Worm (Caenorhabditis elegans) whole organism, young adult: ENCODE measurements around the gene nspg-6.

Source experiments
- F10E7.11 ChIP-seq: sonication (generic microtip); optimal IDR thresholded peaks from 2 replicates; lab custom pipeline; 2017; ENCODE audit warnings: mild to moderate bottlenecking, missing genetic modification characterization, moderate library complexity, missing compliant biosample characterization
- F22D6.2 ChIP-seq: sonication (generic microtip); optimal IDR thresholded peaks from 2 replicates; lab custom pipeline; 2016; ENCODE audit warnings: mild to moderate bottlenecking, missing genetic modification characterization, missing compliant biosample characterization
- F33H1.4 ChIP-seq: fragments of 200-800 bp; sonication (Bioruptor generic); IDR thresholded peaks from 2 replicates; pipeline ENCODE4 v1.3.6; 2022; ENCODE audit warnings: missing genetic modification reagents, missing genetic modification characterization, missing compliant biosample characterization
- K12H6.12 ChIP-seq: fragments of 200-800 bp; sonication (Bioruptor generic); optimal IDR thresholded peaks from 2 replicates; lab custom pipeline; 2018; ENCODE audit warnings: mild to moderate bottlenecking, missing genetic modification characterization, missing compliant biosample characterization
- T07F8.4 ChIP-seq: sonication (generic microtip); optimal IDR thresholded peaks from 2 replicates; lab custom pipeline; 2016; ENCODE audit warnings: mild to moderate bottlenecking, missing genetic modification characterization, moderate library complexity, missing compliant biosample characterization
- Y53G8AR.9 ChIP-seq: fragments of 200-800 bp; sonication (Bioruptor generic); conservative IDR thresholded peaks from 2 replicates; pipeline ENCODE4 v1.3.6; 2022; ENCODE audit warnings: missing genetic modification reagents, missing genetic modification characterization, missing compliant biosample characterization
- Y56A3A.18 ChIP-seq: fragments of 200-800 bp; sonication (Bioruptor generic); IDR thresholded peaks from 2 replicates; pipeline ENCODE4 v1.3.6; 2022; ENCODE audit warnings: missing genetic modification reagents, missing genetic modification characterization, missing compliant biosample characterization
- Y79H2A.3 ChIP-seq: fragments of 200-800 bp; sonication (Bioruptor generic); conservative IDR thresholded peaks from 2 replicates; pipeline ENCODE4 v1.3.6; 2022; ENCODE audit warnings: missing genetic modification reagents, missing genetic modification characterization, missing compliant biosample characterization
- Y95B8A.8 ChIP-seq: fragments of 200-800 bp; sonication (Bioruptor generic); IDR thresholded peaks from 2 replicates; pipeline ENCODE4 v1.3.6; 2022; ENCODE audit warnings: missing genetic modification reagents, missing genetic modification characterization, missing compliant biosample characterization
- akir-1 ChIP-seq: fragments of 200-800 bp; sonication (Bioruptor generic); optimal IDR thresholded peaks from 2 replicates; lab custom pipeline; 2018; ENCODE audit warnings: mild to moderate bottlenecking, missing genetic modification characterization, moderate library complexity, missing compliant biosample characterization
- aptf-2 ChIP-seq: fragments of 200-800 bp; sonication (Bioruptor generic); conservative IDR thresholded peaks from 2 replicates; pipeline ENCODE4 v1.3.6; 2022; ENCODE audit warnings: missing genetic modification reagents, missing genetic modification characterization, missing compliant biosample characterization
- athp-1 ChIP-seq: sonication (generic microtip); optimal IDR thresholded peaks from 2 replicates; lab custom pipeline; 2017; ENCODE audit warnings: mild to moderate bottlenecking, missing genetic modification characterization, missing compliant biosample characterization
- attf-3 ChIP-seq: fragments of 200-800 bp; sonication (Bioruptor generic); conservative IDR thresholded peaks from 2 replicates; pipeline ENCODE4 v1.3.6; 2022; ENCODE audit warnings: missing genetic modification reagents, missing genetic modification characterization, missing compliant biosample characterization
- attf-5 ChIP-seq: fragments of 200-800 bp; sonication (Bioruptor generic); optimal IDR thresholded peaks from 2 replicates; lab custom pipeline; 2018; ENCODE audit warnings: mild to moderate bottlenecking, missing genetic modification characterization, missing compliant biosample characterization
- attf-6 ChIP-seq: fragments of 200-800 bp; sonication (Bioruptor generic); IDR thresholded peaks from 2 replicates; pipeline ENCODE4 v1.3.6; 2022; ENCODE audit warnings: missing genetic modification reagents, missing genetic modification characterization, missing compliant biosample characterization
- cebp-1 ChIP-seq, 2 experiments: fragments of 200-800 bp in 1 of 2; sonication (Bioruptor generic) in 1 of 2; sonication (generic microtip) in 1 of 2; IDR thresholded peaks in 1 of 2; optimal IDR thresholded peaks in 1 of 2; 2 replicates each; pipeline versions ENCODE4 v1.3.6 to Lab custom; 2017 to 2022; ENCODE audit warnings: missing compliant biosample characterization in 2 of 2, missing genetic modification characterization in 2 of 2, mild to moderate bottlenecking in 1 of 2, missing genetic modification reagents in 1 of 2, moderate library complexity in 1 of 2
- ceh-79 ChIP-seq: sonication (generic microtip); optimal IDR thresholded peaks from 2 replicates; lab custom pipeline; 2017; ENCODE audit warnings: mild to moderate bottlenecking, missing genetic modification characterization, missing compliant biosample characterization
- chd-7 ChIP-seq: sonication (generic microtip); optimal IDR thresholded peaks from 2 replicates; lab custom pipeline; 2016; ENCODE audit warnings: mild to moderate bottlenecking, missing genetic modification characterization, moderate library complexity, missing compliant biosample characterization
- dpff-1 ChIP-seq: sonication (generic microtip); optimal IDR thresholded peaks from 2 replicates; lab custom pipeline; 2017; ENCODE audit warnings: mild to moderate bottlenecking, missing genetic modification characterization, missing compliant biosample characterization
- egl-44 ChIP-seq: fragments of 200-800 bp; sonication (Bioruptor generic); IDR thresholded peaks from 2 replicates; pipeline ENCODE4 v1.3.6; 2022; ENCODE audit warnings: missing genetic modification reagents, missing genetic modification characterization, missing compliant biosample characterization
- gei-17 ChIP-seq: fragments of 200-800 bp; sonication (Bioruptor generic); optimal IDR thresholded peaks from 2 replicates; lab custom pipeline; 2018; ENCODE audit warnings: mild to moderate bottlenecking, missing genetic modification characterization, missing compliant biosample characterization
- hlh-26 ChIP-seq: fragments of 200-800 bp; sonication (Bioruptor generic); conservative IDR thresholded peaks from 2 replicates; pipeline ENCODE4 v1.3.6; 2022; ENCODE audit warnings: missing genetic modification reagents, missing genetic modification characterization, missing compliant biosample characterization
- hmg-1.2 ChIP-seq: fragments of 200-800 bp; sonication (Bioruptor generic); IDR thresholded peaks from 2 replicates; pipeline ENCODE4 v1.3.6; 2022; ENCODE audit warnings: missing genetic modification reagents, missing genetic modification characterization, missing compliant biosample characterization
- lag-1 ChIP-seq: fragments of 200-800 bp; sonication (Bioruptor generic); IDR thresholded peaks from 2 replicates; pipeline ENCODE4 v1.3.6; 2022; ENCODE audit warnings: missing genetic modification reagents, missing genetic modification characterization, missing compliant biosample characterization
- lin-26 ChIP-seq: fragments of 200-800 bp; sonication (Bioruptor generic); IDR thresholded peaks from 2 replicates; pipeline ENCODE4 v1.3.6; 2022; ENCODE audit warnings: missing genetic modification reagents, missing genetic modification characterization, missing compliant biosample characterization
- lin-40 ChIP-seq: sonication (generic microtip); optimal IDR thresholded peaks from 2 replicates; lab custom pipeline; 2016; ENCODE audit warnings: missing genetic modification characterization, mild to moderate bottlenecking, missing compliant biosample characterization, missing genotype, missing genetic modification reagents
- lin-54 ChIP-seq: fragments of 200-800 bp; sonication (Bioruptor generic); optimal IDR thresholded peaks from 2 replicates; lab custom pipeline; 2018; ENCODE audit warnings: mild to moderate bottlenecking, missing genetic modification characterization, missing compliant biosample characterization
- lir-1 ChIP-seq: fragments of 200-800 bp; sonication (Bioruptor generic); conservative IDR thresholded peaks from 2 replicates; pipeline ENCODE4 v1.3.6; 2022; ENCODE audit warnings: missing genetic modification reagents, missing genetic modification characterization, missing compliant biosample characterization
- lsy-27 ChIP-seq: sonication (generic microtip); optimal IDR thresholded peaks from 2 replicates; lab custom pipeline; 2017; ENCODE audit warnings: missing genetic modification characterization, mild to moderate bottlenecking, missing compliant biosample characterization, antibody characterized with exemption, missing genotype, borderline replicate concordance; ENCODE audit not compliant: insufficient read depth
- madf-10 ChIP-seq: sonication (generic microtip); optimal IDR thresholded peaks from 2 replicates; lab custom pipeline; 2016; ENCODE audit warnings: mild to moderate bottlenecking, missing genetic modification characterization, missing compliant biosample characterization
- mcd-1 ChIP-seq: fragments of 200-800 bp; sonication (Bioruptor generic); IDR thresholded peaks from 2 replicates; pipeline ENCODE4 v1.3.6; 2022; ENCODE audit warnings: missing genetic modification reagents, missing genetic modification characterization, missing compliant biosample characterization
- mxl-1 ChIP-seq: sonication (generic microtip); optimal IDR thresholded peaks from 2 replicates; lab custom pipeline; 2016; ENCODE audit warnings: missing genetic modification characterization, missing compliant biosample characterization
- nfyb-1 ChIP-seq: fragments of 200-800 bp; sonication (Bioruptor generic); IDR thresholded peaks from 2 replicates; pipeline ENCODE4 v1.3.6; 2022; ENCODE audit warnings: missing genetic modification reagents, missing genetic modification characterization, missing compliant biosample characterization
- nhr-120 ChIP-seq: fragments of 200-800 bp; sonication (Bioruptor generic); IDR thresholded peaks from 2 replicates; pipeline ENCODE4 v1.3.6; 2022; ENCODE audit warnings: missing genetic modification characterization, missing compliant biosample characterization
- nhr-27 ChIP-seq: fragments of 200-800 bp; sonication (Bioruptor generic); optimal IDR thresholded peaks from 2 replicates; lab custom pipeline; 2018; ENCODE audit warnings: mild to moderate bottlenecking, missing genetic modification characterization, moderate library complexity, missing compliant biosample characterization
- nhr-90 ChIP-seq: sonication (generic microtip); optimal IDR thresholded peaks from 2 replicates; lab custom pipeline; 2016; ENCODE audit warnings: missing genotype, mild to moderate bottlenecking, missing genetic modification characterization, missing compliant biosample characterization
- pbrm-1 ChIP-seq: fragments of 200-800 bp; sonication (Bioruptor generic); IDR thresholded peaks from 2 replicates; pipeline ENCODE4 v1.3.6; 2022; ENCODE audit warnings: missing genetic modification reagents, missing genetic modification characterization, missing compliant biosample characterization
- rec-8 ChIP-seq, 2 experiments: sonication (generic microtip); optimal IDR thresholded peaks; 2 replicates each; lab custom pipeline; 2016; ENCODE audit warnings: mild to moderate bottlenecking in 2 of 2, missing genetic modification characterization in 2 of 2, missing genetic modification reagents in 2 of 2, missing genotype in 2 of 2, missing biosample characterization in 1 of 2, missing compliant biosample characterization in 1 of 2, moderate library complexity in 1 of 2
- sea-2 ChIP-seq: fragments of 200-800 bp; sonication (Bioruptor generic); IDR thresholded peaks from 2 replicates; pipeline ENCODE4 v1.3.6; 2022; ENCODE audit warnings: missing genetic modification characterization, missing compliant biosample characterization
- snpc-1.3 ChIP-seq: sonication (generic microtip); optimal IDR thresholded peaks from 2 replicates; lab custom pipeline; 2017; ENCODE audit warnings: missing genetic modification characterization, mild to moderate bottlenecking, missing compliant biosample characterization, antibody characterized with exemption, moderate library complexity, missing genotype, missing genetic modification reagents; ENCODE audit not compliant: insufficient read depth
- snpc-4 ChIP-seq, 5 experiments: fragments of 150-350 bp in 1 of 5; sonication (generic microtip) in 4 of 5; optimal IDR thresholded peaks; 2 replicates each; lab custom pipeline; 2014 to 2018; ENCODE audit warnings: missing genetic modification characterization in 5 of 5, missing biosample characterization in 3 of 5, antibody characterized with exemption in 2 of 5, mild to moderate bottlenecking in 2 of 5, missing compliant biosample characterization in 2 of 5, missing genotype in 2 of 5, moderate library complexity in 2 of 5, missing genetic modification reagents in 1 of 5
- somi-1 ChIP-seq: fragments of 200-800 bp; sonication (Bioruptor generic); optimal IDR thresholded peaks from 2 replicates; lab custom pipeline; 2018; ENCODE audit warnings: mild to moderate bottlenecking, missing genetic modification characterization, missing compliant biosample characterization
- tbp1 ChIP-seq: fragments of 200-800 bp; sonication (Bioruptor generic); optimal IDR thresholded peaks from 2 replicates; lab custom pipeline; 2018; ENCODE audit warnings: mild to moderate bottlenecking, missing genetic modification characterization, missing compliant biosample characterization
- tlf-1 ChIP-seq: fragments of 200-800 bp; sonication (Bioruptor generic); optimal IDR thresholded peaks from 2 replicates; lab custom pipeline; 2018; ENCODE audit warnings: mild to moderate bottlenecking, missing genetic modification characterization, missing compliant biosample characterization
- unc-130 ChIP-seq: sonication (generic microtip); optimal IDR thresholded peaks from 2 replicates; lab custom pipeline; 2016; ENCODE audit warnings: missing genetic modification reagents, missing genetic modification characterization, missing compliant biosample characterization
- ztf-26 ChIP-seq: sonication (generic microtip); optimal IDR thresholded peaks from 2 replicates; lab custom pipeline; 2017; ENCODE audit warnings: missing genetic modification characterization, missing compliant biosample characterization

nspg-6 gene

ce11 chrIII:7278491-7278890 is 36.3 kb downstream of the nspg-6 start (continued):
- TF ChIP-seq mxl-1 (tag; lab: Kevin White, UChicago) (no peak), tbp1 (GFP tag; lab: Kevin White, UChicago) (peak; percentile 82), lin-26 (GFP tag; lab: Robert Waterston, UW) (peak; percentile 70; the same call in 1 of the 2 replicates), F10E7.11 (tag; lab: Kevin White, UChicago) (no peak), nhr-27 (tag; lab: Kevin White, UChicago) (peak; percentile 30), attf-5 (GFP tag; lab: Kevin White, UChicago) (peak; percentile 58), snpc-1.3 (tag; lab: Kevin White, UChicago) (peak; percentile 49), lsy-27 (tag; lab: Kevin White, UChicago) (no peak), madf-10 (tag; lab: Kevin White, UChicago) (peak; percentile 62), snpc-4 (GFP tag; optimal IDR thresholded peaks at IDR 0.05; lab: Kevin White, UChicago) (peak; percentile 97), snpc-4 (tag; optimal IDR thresholded peaks at IDR 0.05; lab: Kevin White, UChicago) (peak; percentile 99 to 100 (median 100)), F22D6.2 (tag; lab: Kevin White, UChicago) (peak; percentile 41), sea-2 (no peak), attf-6 (no peak), ztf-26 (tag; lab: Kevin White, UChicago) (peak; percentile 82), nhr-90 (peak; percentile 49), aptf-2 (GFP tag; lab: Robert Waterston, UW) (no peak), lin-54 (GFP tag; lab: Kevin White, UChicago) (peak; percentile 76), attf-3 (GFP tag; lab: Robert Waterston, UW) (peak; percentile 46; the same call in 1 of the 2 replicates), tlf-1 (peak; percentile 51), lag-1 (GFP tag; lab: Robert Waterston, UW) (no peak), nfyb-1 (GFP tag; lab: Robert Waterston, UW) (peak; percentile 94), rec-8 (tag; optimal IDR thresholded peaks at IDR 0.05; lab: Kevin White, UChicago) (peak in 1 of 2 experiments; percentile 6), Y79H2A.3 (GFP tag; lab: Robert Waterston, UW) (no peak), hmg-1.2 (GFP tag; lab: Robert Waterston, UW) (peak; percentile 70), Y95B8A.8 (GFP tag; lab: Robert Waterston, UW) (no peak), cebp-1 (GFP tag; IDR thresholded peaks at IDR 0.05; lab: Robert Waterston, UW) (peak; percentile 92), cebp-1 (tag; optimal IDR thresholded peaks at IDR 0.05; lab: Kevin White, UChicago) (peak; percentile 98), T07F8.4 (tag; lab: Kevin White, UChicago) (peak; percentile 25), hlh-26 (GFP tag; lab: Robert Waterston, UW) (no peak), unc-130 (GFP tag; lab: Kevin White, UChicago) (no peak), egl-44 (GFP tag; lab: Robert Waterston, UW) (peak; percentile 42; the same call in 1 of the 2 replicates), lir-1 (GFP tag; lab: Robert Waterston, UW) (no peak), gei-17 (GFP tag; lab: Kevin White, UChicago) (peak; percentile 83), F33H1.4 (GFP tag; lab: Robert Waterston, UW) (peak; percentile 18; the same call in 1 of the 2 replicates), pbrm-1 (GFP tag; lab: Robert Waterston, UW) (peak; percentile 58; the same call in 1 of the 2 replicates), athp-1 (tag; lab: Kevin White, UChicago) (peak; percentile 5), Y53G8AR.9 (peak; percentile 79), chd-7 (peak; percentile 71), akir-1 (GFP tag; lab: Kevin White, UChicago) (peak; percentile 37), ceh-79 (tag; lab: Kevin White, UChicago) (peak; percentile 67), dpff-1 (peak; percentile 18), nhr-120 (GFP tag; lab: Robert Waterston, UW) (0 out of 2 replicates have a peak, but pooled peaks have one; percentile 47), mcd-1 (peak; percentile 83), K12H6.12 (tag; lab: Kevin White, UChicago) (peak; percentile 41), Y56A3A.18 (GFP tag; lab: Robert Waterston, UW) (0 out of 2 replicates have a peak, but pooled peaks have one; percentile 52), lin-40 (tag; lab: Kevin White, UChicago) (peak; percentile 90), somi-1 (GFP tag; lab: Kevin White, UChicago) (peak; percentile 60)
